Fruit fly (Drosophila melanogaster): ENCODE results near the gene Cad74A.

DNA sequence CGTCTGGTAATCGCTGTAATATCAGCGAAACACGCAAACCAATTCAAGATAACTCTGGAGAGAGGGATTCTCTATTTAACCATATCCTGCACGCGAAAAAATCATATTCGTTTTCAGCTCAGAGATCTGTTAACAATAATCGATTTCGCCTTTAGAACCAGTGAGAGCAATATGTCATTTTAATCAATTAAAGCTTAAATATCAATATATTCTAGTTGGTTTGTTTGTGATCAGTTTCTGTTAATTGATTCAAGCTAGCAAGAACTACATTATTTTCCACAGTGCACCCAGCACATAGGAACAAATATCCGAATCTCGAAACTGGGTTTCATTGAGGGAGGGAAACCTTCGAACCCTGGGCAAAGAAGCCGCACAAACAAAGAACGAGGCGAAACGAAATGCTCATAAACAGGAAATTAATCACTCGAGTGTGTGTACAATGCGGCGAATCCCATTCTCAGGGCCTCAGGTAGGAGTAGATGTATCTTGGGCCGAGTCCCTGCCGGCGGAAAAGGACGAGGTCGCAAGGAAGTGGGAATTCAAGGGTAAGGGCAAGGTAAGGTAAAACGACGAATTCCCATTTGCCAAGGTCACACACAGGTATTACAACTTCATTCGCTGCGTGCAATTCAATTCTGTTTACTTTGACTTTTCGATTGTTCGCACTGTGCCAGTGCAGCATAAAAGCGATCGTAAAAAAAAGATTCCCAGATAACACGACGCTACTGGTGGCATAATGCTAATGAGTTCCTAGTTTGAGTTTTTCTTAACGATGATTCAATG lies 36.8 kb upstream of the Cad74A start:
- TF ChIP-seq CG6854 (GFP tag; optimal IDR thresholded peaks at IDR 0.05): no peak
- peak; percentile 47 for TF ChIP-seq CG11902 (GFP tag; optimal IDR thresholded peaks at IDR 0.05)
- peak; percentile 23 for TF ChIP-seq cyc (GFP tag; optimal IDR thresholded peaks at IDR 0.05)
- TF ChIP-seq pdm3 (GFP tag; optimal IDR thresholded peaks at IDR 0.05): peak; percentile 75

All from whole organism, prepupa.